Fruit fly (Drosophila melanogaster) whole organism, embryonic: ENCODE data around the gene Scox.
A peak's percentile ranks its signal among the peaks of the same experiment; 100 is the strongest.

ENCODE experiments used
- Atf3 ChIP-seq: fragments of 200-800 bp; sonication (Bioruptor generic); optimal IDR thresholded peaks from 3 replicates; lab custom pipeline; 2016; ENCODE audit warnings: missing biosample characterization, missing genetic modification characterization
- Bgb ChIP-seq: fragments of 200-800 bp; sonication (Bioruptor generic); IDR thresholded peaks from 2 replicates; pipeline ENCODE4 v1.3.6; 2022; ENCODE audit warnings: missing biosample characterization, missing genetic modification characterization; ENCODE audit not compliant: partially characterized antibody
- CG1024 ChIP-seq: fragments of 200-800 bp; sonication (Bioruptor generic); IDR thresholded peaks from 2 replicates; pipeline ENCODE4 v1.3.6; 2022; ENCODE audit warnings: missing biosample characterization, missing genetic modification characterization
- CG10321 ChIP-seq: fragments of 200-800 bp; sonication (Bioruptor generic); IDR thresholded peaks from 2 replicates; pipeline ENCODE4 v1.3.6; 2022; ENCODE audit warnings: missing biosample characterization, missing genetic modification characterization
- CG11560 ChIP-seq: fragments of 200-800 bp; sonication (Bioruptor generic); IDR thresholded peaks from 3 replicates; pipeline ENCODE4 v1.3.6; 2022; ENCODE audit warnings: missing biosample characterization, missing genetic modification characterization
- CG11695 ChIP-seq: fragments of 200-800 bp; sonication (Bioruptor generic); IDR thresholded peaks from 3 replicates; pipeline ENCODE4 v1.3.6; 2022; ENCODE audit warnings: missing biosample characterization, missing genetic modification characterization
- CG12659 ChIP-seq: fragments of 200-800 bp; sonication (Bioruptor generic); optimal IDR thresholded peaks from 3 replicates; lab custom pipeline; 2017; ENCODE audit warnings: mild to moderate bottlenecking, missing biosample characterization, missing genetic modification reagents, missing genetic modification characterization
- CG12769 ChIP-seq: fragments of 200-800 bp; sonication (Bioruptor generic); optimal IDR thresholded peaks from 2 replicates; lab custom pipeline; 2019; ENCODE audit warnings: missing biosample characterization, mild to moderate bottlenecking, missing genetic modification characterization, moderate library complexity
- CG16813 ChIP-seq: fragments of 200-800 bp; sonication (Bioruptor generic); IDR thresholded peaks from 3 replicates; pipeline ENCODE4 v1.3.6; 2022; ENCODE audit warnings: missing biosample characterization, missing genetic modification characterization; ENCODE audit not compliant: partially characterized antibody
- CG17328 ChIP-seq: fragments of 200-800 bp; sonication (Bioruptor generic); IDR thresholded peaks from 2 replicates; pipeline ENCODE4 v1.3.6; 2022; ENCODE audit warnings: missing biosample characterization, missing genetic modification characterization
- CG17361 ChIP-seq: fragments of 200-800 bp; sonication (Bioruptor generic); IDR thresholded peaks from 3 replicates; pipeline ENCODE4 v1.3.6; 2022; ENCODE audit warnings: missing biosample characterization, missing genetic modification characterization
- CG31365 ChIP-seq: fragments of 200-800 bp; sonication (Bioruptor generic); optimal IDR thresholded peaks from 2 replicates; lab custom pipeline; 2018; ENCODE audit warnings: missing biosample characterization, mild to moderate bottlenecking, missing genetic modification characterization
- CG32532 ChIP-seq: fragments of 200-800 bp; sonication (Bioruptor generic); IDR thresholded peaks from 2 replicates; pipeline ENCODE4 v1.3.6; 2022; ENCODE audit warnings: missing biosample characterization, missing genetic modification characterization
- CG33213 ChIP-seq: fragments of 200-800 bp; sonication (Bioruptor generic); optimal IDR thresholded peaks from 3 replicates; lab custom pipeline; 2016; ENCODE audit warnings: missing biosample characterization, missing genetic modification characterization
- CG34376 ChIP-seq: fragments of 200-800 bp; sonication (Bioruptor generic); optimal IDR thresholded peaks from 2 replicates; lab custom pipeline; 2018; ENCODE audit warnings: missing biosample characterization, mild to moderate bottlenecking, missing genetic modification characterization
- CG3995 ChIP-seq: fragments of 200-800 bp; sonication (Bioruptor generic); optimal IDR thresholded peaks from 3 replicates; lab custom pipeline; 2016; ENCODE audit warnings: missing biosample characterization, missing genetic modification characterization
- CG4404 ChIP-seq: fragments of 200-800 bp; sonication (Bioruptor generic); IDR thresholded peaks from 2 replicates; pipeline ENCODE4 v1.3.6; 2022; ENCODE audit warnings: missing biosample characterization, missing genetic modification characterization
- CG6175 ChIP-seq: fragments of 200-800 bp; sonication (Bioruptor generic); IDR thresholded peaks from 3 replicates; pipeline ENCODE4 v1.3.6; 2022; ENCODE audit warnings: missing biosample characterization, missing genetic modification characterization
- CG9797 ChIP-seq: fragments of 200-800 bp; sonication (Bioruptor generic); optimal IDR thresholded peaks from 3 replicates; lab custom pipeline; 2018; ENCODE audit warnings: missing biosample characterization, mild to moderate bottlenecking, missing genetic modification characterization
- CG9876 ChIP-seq: fragments of 200-800 bp; sonication (Bioruptor generic); optimal IDR thresholded peaks from 2 replicates; lab custom pipeline; 2016; ENCODE audit warnings: missing biosample characterization, missing genetic modification characterization
- CrebB ChIP-seq: fragments of 200-800 bp; sonication (Bioruptor generic); optimal IDR thresholded peaks from 3 replicates; lab custom pipeline; 2018; ENCODE audit warnings: missing biosample characterization, mild to moderate bottlenecking, missing genetic modification characterization
- D ChIP-seq, 2 experiments: fragments of 200-800 bp in 1 of 2; fragments of >200 bp in 1 of 2; sonication (Bioruptor generic) in 1 of 2; optimal IDR thresholded peaks; 2 replicates in 1 of 2; 3 replicates in 1 of 2; lab custom pipeline; 2017; ENCODE audit warnings: mild to moderate bottlenecking in 1 of 2, missing biosample characterization in 1 of 2, missing genetic modification characterization in 1 of 2, missing genetic modification reagents in 1 of 2
- Dp ChIP-seq: fragments of 200-800 bp; sonication (Bioruptor generic); optimal IDR thresholded peaks from 2 replicates; lab custom pipeline; 2018; ENCODE audit warnings: missing biosample characterization, mild to moderate bottlenecking, missing genetic modification characterization, moderate library complexity
- Elba2 ChIP-seq: fragments of 200-800 bp; sonication (Bioruptor generic); optimal IDR thresholded peaks from 3 replicates; lab custom pipeline; 2016; ENCODE audit warnings: missing biosample characterization, missing genetic modification characterization
- HmgZ ChIP-seq: fragments of 200-800 bp; sonication (Bioruptor generic); optimal IDR thresholded peaks from 2 replicates; lab custom pipeline; 2018; ENCODE audit warnings: missing biosample characterization, mild to moderate bottlenecking, missing genetic modification characterization
- Hsf ChIP-seq: fragments of 200-800 bp; sonication (Bioruptor generic); optimal IDR thresholded peaks from 3 replicates; lab custom pipeline; 2016; ENCODE audit warnings: missing biosample characterization, missing genetic modification characterization
- Jarid2 ChIP-seq: fragments of 200-800 bp; sonication (Bioruptor generic); optimal IDR thresholded peaks from 3 replicates; lab custom pipeline; 2017; ENCODE audit warnings: mild to moderate bottlenecking, missing biosample characterization, missing genetic modification reagents, missing genetic modification characterization
- NC2α ChIP-seq: fragments of 200-800 bp; sonication (Bioruptor generic); optimal IDR thresholded peaks from 2 replicates; lab custom pipeline; 2016; ENCODE audit warnings: missing biosample characterization, missing genetic modification characterization
- Pdp1 ChIP-seq, 2 experiments: fragments of 200-800 bp; sonication (Bioruptor generic); optimal IDR thresholded peaks; 3 replicates each; lab custom pipeline; 2016; ENCODE audit warnings: missing biosample characterization in 2 of 2, missing genetic modification characterization in 2 of 2, mild to moderate bottlenecking in 1 of 2, moderate library complexity in 1 of 2
- Sox102F ChIP-seq: fragments of 200-800 bp; sonication (Bioruptor generic); optimal IDR thresholded peaks from 2 replicates; lab custom pipeline; 2018; ENCODE audit warnings: missing biosample characterization, mild to moderate bottlenecking, missing genetic modification characterization, moderate library complexity
- ap ChIP-seq: fragments of 200-800 bp; sonication (Bioruptor generic); IDR thresholded peaks from 2 replicates; pipeline ENCODE4 v1.3.6; 2022; ENCODE audit warnings: missing biosample characterization, missing genetic modification characterization
- ash1 ChIP-seq: fragments of 200-800 bp; sonication (Bioruptor generic); optimal IDR thresholded peaks from 2 replicates; lab custom pipeline; 2018; ENCODE audit warnings: missing biosample characterization, mild to moderate bottlenecking, missing genetic modification characterization
- eyg ChIP-seq: fragments of 200-800 bp; sonication (Bioruptor generic); optimal IDR thresholded peaks from 3 replicates; lab custom pipeline; 2016; ENCODE audit warnings: missing biosample characterization, missing genetic modification characterization
- gfzf ChIP-seq: fragments of 200-800 bp; sonication (Bioruptor generic); optimal IDR thresholded peaks from 2 replicates; lab custom pipeline; 2016; ENCODE audit warnings: missing biosample characterization, mild to moderate bottlenecking, missing genetic modification characterization, moderate library complexity
- gsb ChIP-seq: fragments of 200-800 bp; sonication (Bioruptor generic); IDR thresholded peaks from 2 replicates; pipeline ENCODE4 v1.3.6; 2022; ENCODE audit warnings: missing biosample characterization, missing genetic modification characterization
- gsb-n ChIP-seq: fragments of 200-800 bp; sonication (Bioruptor generic); optimal IDR thresholded peaks from 3 replicates; lab custom pipeline; 2018; ENCODE audit warnings: missing biosample characterization, mild to moderate bottlenecking, missing genetic modification characterization
- ind ChIP-seq: fragments of 200-800 bp; sonication (Bioruptor generic); optimal IDR thresholded peaks from 3 replicates; lab custom pipeline; 2016; ENCODE audit warnings: missing biosample characterization, missing genetic modification characterization
- lmd ChIP-seq: fragments of 200-800 bp; sonication (Bioruptor generic); IDR thresholded peaks from 2 replicates; pipeline ENCODE4 v1.3.6; 2022; ENCODE audit warnings: missing biosample characterization, missing genetic modification characterization
- lov ChIP-seq, 2 experiments: fragments of 200-800 bp in 1 of 2; fragments of >200 bp in 1 of 2; sonication (Bioruptor generic) in 1 of 2; IDR thresholded peaks in 1 of 2; optimal IDR thresholded peaks in 1 of 2; 2 replicates in 1 of 2; 3 replicates in 1 of 2; pipeline versions ENCODE4 v1.3.6 to Lab custom; 2017 to 2022; ENCODE audit warnings: missing biosample characterization in 1 of 2, missing genetic modification characterization in 1 of 2
- nmo ChIP-seq: fragments of 200-800 bp; sonication (Bioruptor generic); optimal IDR thresholded peaks from 2 replicates; lab custom pipeline; 2018; ENCODE audit warnings: missing biosample characterization, mild to moderate bottlenecking, missing genetic modification characterization, moderate library complexity
- pan ChIP-seq, 4 experiments: fragments of >200 bp in 3 of 4; fragments of 200-800 bp in 1 of 4; sonication (Bioruptor generic) in 1 of 4; optimal IDR thresholded peaks in 3 of 4; IDR thresholded peaks in 1 of 4; 2 replicates each; pipeline versions ENCODE4 v1.3.6 to Lab custom; 2017 to 2022; ENCODE audit warnings: missing biosample characterization in 2 of 4, missing genetic modification characterization in 2 of 4, mixed read lengths in 1 of 4
- pfk ChIP-seq: fragments of 200-800 bp; sonication (Bioruptor generic); optimal IDR thresholded peaks from 2 replicates; lab custom pipeline; 2018; ENCODE audit warnings: missing biosample characterization, mild to moderate bottlenecking, missing genetic modification characterization, moderate library complexity
- sima ChIP-seq: fragments of 200-800 bp; sonication (Bioruptor generic); optimal IDR thresholded peaks from 2 replicates; lab custom pipeline; 2016; ENCODE audit warnings: missing biosample characterization, missing genetic modification characterization
- sob ChIP-seq: fragments of 200-800 bp; sonication (Bioruptor generic); IDR thresholded peaks from 2 replicates; pipeline ENCODE4 v1.3.6; 2022; ENCODE audit warnings: missing biosample characterization, missing genetic modification characterization
- stwl ChIP-seq: fragments of 200-800 bp; sonication (Bioruptor generic); optimal IDR thresholded peaks from 3 replicates; lab custom pipeline; 2018; ENCODE audit warnings: missing biosample characterization, mild to moderate bottlenecking, missing genetic modification characterization, moderate library complexity
- tgo ChIP-seq: fragments of 200-800 bp; sonication (Bioruptor generic); IDR thresholded peaks from 3 replicates; pipeline ENCODE4 v1.3.6; 2022; ENCODE audit warnings: missing biosample characterization, missing genetic modification characterization
- tup ChIP-seq: fragments of 200-800 bp; sonication (Bioruptor generic); optimal IDR thresholded peaks from 2 replicates; lab custom pipeline; 2016; ENCODE audit warnings: missing biosample characterization, mild to moderate bottlenecking, missing genetic modification characterization, moderate library complexity
- usp ChIP-seq: fragments of >200 bp; optimal IDR thresholded peaks from 2 replicates; lab custom pipeline; 2017; ENCODE audit warnings: missing biosample characterization, missing genetic modification characterization

The Scox gene

DNA sequence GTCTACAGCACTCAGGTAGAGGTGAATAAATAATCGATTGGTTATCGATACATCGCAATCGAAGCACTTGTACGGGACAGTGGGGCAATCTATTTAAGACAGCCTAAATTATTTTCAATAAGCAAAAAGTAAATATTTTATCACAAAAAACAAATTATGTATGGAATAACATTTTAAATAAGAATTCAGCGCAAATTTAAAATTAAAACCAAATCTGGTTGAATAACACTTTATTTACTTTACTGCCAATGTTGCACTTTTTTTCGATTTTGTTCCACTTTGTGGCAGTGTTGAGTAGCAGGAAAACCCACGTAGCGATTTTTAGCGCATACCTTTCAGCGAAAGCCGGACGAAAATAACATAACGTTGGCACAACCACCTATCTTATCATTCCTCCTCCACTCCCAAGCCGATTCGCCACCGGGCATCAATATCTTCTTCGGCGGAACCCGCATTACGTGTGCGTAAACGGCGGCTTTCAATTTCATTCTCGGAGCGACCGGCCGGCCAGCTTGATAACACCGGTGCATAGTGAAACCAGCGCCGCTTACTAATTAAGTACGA lies 8.3 kb upstream of the Scox start, which contains the start of the genes Gmd and CG3792 (continued):
- peak; percentile 97 for TF ChIP-seq CG17328 (GFP tag; lab: Robert Waterston, UW)
- TF ChIP-seq CG31365 (tag; lab: Kevin White, UChicago): peak; percentile 63
- TF ChIP-seq CG12769: no peak
- TF ChIP-seq gsb-n (tag; lab: Kevin White, UChicago): peak; percentile 93
- peak; percentile 67 for TF ChIP-seq eyg (GFP tag; lab: Kevin White, UChicago)
- TF ChIP-seq CG6175 (GFP tag; lab: Robert Waterston, UW): peak; percentile 88
- TF ChIP-seq pfk (GFP tag; lab: Kevin White, UChicago): peak; percentile 56
- peak; percentile 77 for TF ChIP-seq sima
- no peak for TF ChIP-seq lov (optimal IDR thresholded peaks at IDR 0.05; lab: Kevin White, UChicago)
- peak; percentile 76; the same call in 2 of the 3 replicates for TF ChIP-seq lov (GFP tag; IDR thresholded peaks at IDR 0.05; lab: Robert Waterston, UW)
- TF ChIP-seq ind (GFP tag; lab: Kevin White, UChicago): peak; percentile 97
- peak; percentile 97 for TF ChIP-seq Hsf (GFP tag; lab: Kevin White, UChicago)
- TF ChIP-seq gsb: peak; percentile 91
- TF ChIP-seq CG1024: peak; percentile 86
- peak; percentile 90 for TF ChIP-seq NC2α
- TF ChIP-seq CG11560 (tag; lab: Robert Waterston, UW): peak; percentile 92
- TF ChIP-seq Atf3 (GFP tag; lab: Kevin White, UChicago): peak; percentile 89
- TF ChIP-seq D (optimal IDR thresholded peaks at IDR 0.05; lab: Kevin White, UChicago): no peak
- peak; percentile 90 for TF ChIP-seq D (GFP tag; optimal IDR thresholded peaks at IDR 0.05; lab: Kevin White, UChicago)
- TF ChIP-seq CG4404 (GFP tag; lab: Robert Waterston, UW): peak; percentile 96
- peak; percentile 77 for TF ChIP-seq CrebB (tag; lab: Kevin White, UChicago)
- TF ChIP-seq usp (GFP tag; lab: Kevin White, UChicago): no peak
- TF ChIP-seq tgo (GFP tag; lab: Robert Waterston, UW): peak; percentile 97
- peak; percentile 94 for TF ChIP-seq Sox102F (GFP tag; lab: Kevin White, UChicago)
- peak; percentile 97 for TF ChIP-seq lmd (GFP tag; lab: Robert Waterston, UW)
- TF ChIP-seq Jarid2 (GFP tag; lab: Kevin White, UChicago): no peak
- peak; percentile 97 for TF ChIP-seq sob (GFP tag; lab: Robert Waterston, UW)
- TF ChIP-seq Elba2 (GFP tag; lab: Kevin White, UChicago): peak; percentile 90
- peak; percentile 75 for TF ChIP-seq CG9876 (GFP tag; lab: Kevin White, UChicago)
- peak; percentile 85 for TF ChIP-seq CG3995 (GFP tag; lab: Kevin White, UChicago)
- peak; percentile 93 for TF ChIP-seq CG34376
- TF ChIP-seq CG11695 (GFP tag; lab: Robert Waterston, UW): peak; percentile 96
- peak; percentile 98 for TF ChIP-seq CG17361 (GFP tag; lab: Robert Waterston, UW)
- TF ChIP-seq CG10321 (GFP tag; lab: Robert Waterston, UW): peak; percentile 81
- TF ChIP-seq ash1 (GFP tag; lab: Kevin White, UChicago): peak; percentile 9
- TF ChIP-seq CG33213 (GFP tag; lab: Kevin White, UChicago): peak; percentile 86
- peak; percentile 95 for TF ChIP-seq ap (GFP tag; lab: Robert Waterston, UW)

DNA sequence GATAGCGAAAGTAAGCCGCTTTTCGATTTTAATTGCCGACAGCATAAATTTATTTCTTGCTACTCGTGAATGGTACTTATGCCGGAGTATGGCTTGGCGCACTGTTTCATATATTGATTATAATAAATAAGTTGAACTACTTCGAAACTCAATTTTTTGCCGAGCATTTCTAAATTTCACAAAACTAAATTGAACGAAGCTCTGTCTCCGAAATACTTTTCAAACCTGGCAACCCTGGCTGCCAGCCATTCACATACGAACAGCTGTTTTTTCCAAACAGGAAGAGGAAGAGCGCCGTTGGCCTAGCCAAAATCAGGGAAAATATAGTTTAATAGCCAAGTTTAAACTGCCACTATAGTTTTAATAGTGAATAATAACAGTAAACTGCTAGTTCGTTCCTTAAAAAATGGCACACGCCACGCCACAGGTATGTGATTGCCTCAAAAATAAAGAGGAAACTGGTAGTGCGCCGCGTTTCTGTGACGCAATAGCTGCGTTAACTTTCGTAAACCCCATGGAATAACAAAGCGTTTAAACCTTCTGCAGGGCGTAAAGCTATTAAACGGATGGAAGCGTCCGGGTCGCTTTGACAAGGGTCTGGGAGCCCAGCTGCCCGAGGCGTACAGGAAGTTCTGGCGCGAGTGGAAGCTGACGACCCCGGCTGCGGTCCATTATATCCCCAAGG lies 5.1 kb upstream of the Scox start, which contains the start of gene mRpL28:
TSS of gene mRpL28 (plus strand) at position 246 of the 685 bp plus-strand sequence.
- TF ChIP-seq CG12659 (peak; percentile 58), Bgb (GFP tag; lab: Robert Waterston, UW) (peak; percentile 10; the same call in 1 of the 2 replicates), nmo (GFP tag; lab: Kevin White, UChicago) (peak; percentile 12), Dp (peak; percentile 11), HmgZ (tag; lab: Kevin White, UChicago) (peak; percentile 57), CG32532 (peak; percentile 15; the same call in 1 of the 2 replicates), pan (optimal IDR thresholded peaks at IDR 0.05; lab: Kevin White, UChicago) (no peak), pan (GFP tag; optimal IDR thresholded peaks at IDR 0.05 in 1 of 2, IDR thresholded peaks at IDR 0.05 in 1 of 2) (no peak), CG16813 (peak; percentile 20; the same call in 1 of the 3 replicates), gfzf (GFP tag; lab: Kevin White, UChicago) (peak; percentile 13), stwl (tag; lab: Kevin White, UChicago) (peak; percentile 92), tup (GFP tag; lab: Kevin White, UChicago) (no peak), CG9797 (GFP tag; lab: Kevin White, UChicago) (peak; percentile 21), Pdp1 (GFP tag; optimal IDR thresholded peaks at IDR 0.05; lab: Kevin White, UChicago) (peak in 1 of 2 experiments; percentile 97)
